Fruit fly (Drosophila melanogaster): ENCODE data around the gene CG14384.

Gene CG14384

DNA sequence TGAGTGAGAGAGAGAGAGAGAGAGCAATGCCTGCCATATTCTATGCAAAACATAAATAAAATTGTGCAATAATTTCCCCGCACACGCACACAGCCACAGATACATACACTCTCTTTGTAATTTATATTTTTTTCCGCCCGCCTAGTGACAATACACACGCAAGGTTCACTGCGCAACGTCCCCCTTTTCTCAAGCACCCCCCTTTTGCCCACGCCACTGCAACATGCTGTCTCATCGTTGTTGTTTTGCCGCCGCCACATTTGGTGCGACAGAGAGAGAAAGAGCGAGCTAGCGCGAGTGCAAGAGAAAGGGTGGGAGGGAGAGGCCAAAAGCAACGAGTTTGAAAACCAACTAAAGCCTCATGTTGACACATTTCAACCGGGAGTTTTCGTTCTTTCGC, 44.8 kb upstream of the CG14384 start (continued):
- peak; percentile 46 for TF ChIP-seq CG6765 (GFP tag; optimal IDR thresholded peaks at IDR 0.05)
- TF ChIP-seq CG7786 (GFP tag; optimal IDR thresholded peaks at IDR 0.05) = peak; percentile 65
- peak; percentile 63 for TF ChIP-seq CG17328 (GFP tag; IDR thresholded peaks at IDR 0.05)
- TF ChIP-seq sug (tag; optimal IDR thresholded peaks at IDR 0.05) = peak; percentile 1
- TF ChIP-seq CG5953 (GFP tag; IDR thresholded peaks at IDR 0.05) = 0 out of 2 replicates have a peak, but pooled peaks have one; percentile 24
- TF ChIP-seq MBD-R2 (GFP tag; IDR thresholded peaks at IDR 0.05) = peak; percentile 35; the same call in 1 of the 2 replicates
- peak; percentile 3 for TF ChIP-seq az2 (GFP tag; optimal IDR thresholded peaks at IDR 0.05)
- TF ChIP-seq Dbx (GFP tag; IDR thresholded peaks at IDR 0.05) = peak; percentile 53; the same call in 1 of the 3 replicates
- TF ChIP-seq CG15696 (tag; optimal IDR thresholded peaks at IDR 0.05) = peak; percentile 14
- peak; percentile 25 for TF ChIP-seq CG4854 (GFP tag; optimal IDR thresholded peaks at IDR 0.05)
- peak; percentile 44 for TF ChIP-seq Hsf (GFP tag; optimal IDR thresholded peaks at IDR 0.05)
- no peak for TF ChIP-seq trem (tag; optimal IDR thresholded peaks at IDR 0.05)
- TF ChIP-seq shn (GFP tag; optimal IDR thresholded peaks at IDR 0.05) = peak; percentile 22
- TF ChIP-seq CG8924 (tag; optimal IDR thresholded peaks at IDR 0.05) = peak; percentile 65
- no peak for TF ChIP-seq CG2129 (GFP tag; IDR thresholded peaks at IDR 0.05; ENCODE audit: partially characterized antibody)
- TF ChIP-seq CG9609 (GFP tag; optimal IDR thresholded peaks at IDR 0.05) = peak; percentile 49
- no peak for TF ChIP-seq CG14860 (GFP tag; IDR thresholded peaks at IDR 0.05; ENCODE audit: partially characterized antibody)
- no peak for TF ChIP-seq h (optimal IDR thresholded peaks at IDR 0.05)
- TF ChIP-seq trh (GFP tag; optimal IDR thresholded peaks at IDR 0.05) = peak; percentile 23
- peak; percentile 54 for TF ChIP-seq CG10209 (GFP tag; optimal IDR thresholded peaks at IDR 0.05)
- TF ChIP-seq CG13424 (tag; optimal IDR thresholded peaks at IDR 0.05) = peak; percentile 54
- peak; percentile 50 for TF ChIP-seq Hand (GFP tag; optimal IDR thresholded peaks at IDR 0.05)
- TF ChIP-seq Ets97D (GFP tag; optimal IDR thresholded peaks at IDR 0.05) = peak; percentile 29
- TF ChIP-seq TFAM (GFP tag; optimal IDR thresholded peaks at IDR 0.05) = no peak
- TF ChIP-seq salm (tag; optimal IDR thresholded peaks at IDR 0.05) = no peak
- TF ChIP-seq YL-1 (GFP tag; optimal IDR thresholded peaks at IDR 0.05) = peak; percentile 29
- TF ChIP-seq ftz-f1 (GFP tag; optimal IDR thresholded peaks at IDR 0.05) = peak; percentile 48
- TF ChIP-seq klu (GFP tag; IDR thresholded peaks at IDR 0.05) = peak; percentile 44; the same call in 1 of the 2 replicates
- peak; percentile 28 for TF ChIP-seq CG2202 (tag; optimal IDR thresholded peaks at IDR 0.05)
- TF ChIP-seq oc (tag; optimal IDR thresholded peaks at IDR 0.05) = peak; percentile 58
- TF ChIP-seq CG17385 (GFP tag; optimal IDR thresholded peaks at IDR 0.05) = peak; percentile 41
- TF ChIP-seq Stat92E (GFP tag; optimal IDR thresholded peaks at IDR 0.05) = no peak
- peak; percentile 96 for TF ChIP-seq CG1832 (GFP tag; optimal IDR thresholded peaks at IDR 0.05)
- TF ChIP-seq Myb (GFP tag; optimal IDR thresholded peaks at IDR 0.05) = peak; percentile 51
- TF ChIP-seq HLH54F (GFP tag; optimal IDR thresholded peaks at IDR 0.05) = peak; percentile 55
- no peak for TF ChIP-seq CG30020 (tag; optimal IDR thresholded peaks at IDR 0.05)
- TF ChIP-seq NK7.1 (GFP tag; optimal IDR thresholded peaks at IDR 0.05) = peak; percentile 59
- 0 out of 2 replicates have a peak, but pooled peaks have one; percentile 17 for TF ChIP-seq Bgb (GFP tag; IDR thresholded peaks at IDR 0.05; ENCODE audit: partially characterized antibody)
- TF ChIP-seq CG17912 (GFP tag; optimal IDR thresholded peaks at IDR 0.05) = no peak
- TF ChIP-seq CG1647 (GFP tag; optimal IDR thresholded peaks at IDR 0.05) = peak; percentile 66
- TF ChIP-seq CG13296 (GFP tag; optimal IDR thresholded peaks at IDR 0.05) = peak; percentile 30
- TF ChIP-seq sna (GFP tag; IDR thresholded peaks at IDR 0.05; ENCODE audit: partially characterized antibody) = no peak
- TF ChIP-seq Rx (GFP tag; IDR thresholded peaks at IDR 0.05) = peak; percentile 62
- TF ChIP-seq Awh (GFP tag; IDR thresholded peaks at IDR 0.05) = peak; percentile 78
- TF ChIP-seq ems (GFP tag; optimal IDR thresholded peaks at IDR 0.05) = peak; percentile 61
- no peak for TF ChIP-seq hbn (GFP tag; IDR thresholded peaks at IDR 0.05; ENCODE audit: partially characterized antibody)
- TF ChIP-seq CG3407 (GFP tag; optimal IDR thresholded peaks at IDR 0.05) = no peak
- peak; percentile 68 for TF ChIP-seq sqz (GFP tag; optimal IDR thresholded peaks at IDR 0.05)
- peak; percentile 30 for TF ChIP-seq Max (GFP tag; optimal IDR thresholded peaks at IDR 0.05)
- peak; percentile 53 for TF ChIP-seq Abd-B (GFP tag; optimal IDR thresholded peaks at IDR 0.05)

All from whole organism, embryonic.